Fruit fly (Drosophila melanogaster) whole organism, embryonic: ENCODE results near the gene Unc-115a.

Experiments
- Atf3 ChIP-seq: fragments of 200-800 bp; sonication (Bioruptor generic); optimal IDR thresholded peaks from 3 replicates; lab custom pipeline; 2016; ENCODE audit warnings: missing biosample characterization, missing genetic modification characterization
- CG10979 ChIP-seq: fragments of 200-800 bp; sonication (Bioruptor generic); optimal IDR thresholded peaks from 2 replicates; lab custom pipeline; 2018; ENCODE audit warnings: missing biosample characterization, mild to moderate bottlenecking, missing genetic modification characterization, moderate library complexity
- CG11456 ChIP-seq: fragments of 200-800 bp; sonication (Bioruptor generic); IDR thresholded peaks from 3 replicates; pipeline ENCODE4 v1.3.6; 2022; ENCODE audit warnings: missing biosample characterization, missing genetic modification characterization
- CG11696 ChIP-seq: fragments of 200-800 bp; sonication (Bioruptor generic); IDR thresholded peaks from 2 replicates; pipeline ENCODE4 v1.3.6; 2022; ENCODE audit warnings: missing biosample characterization, missing genetic modification characterization
- CG11723 ChIP-seq: fragments of 200-800 bp; sonication (Bioruptor generic); optimal IDR thresholded peaks from 2 replicates; lab custom pipeline; 2017; ENCODE audit warnings: missing biosample characterization, mild to moderate bottlenecking, missing genetic modification characterization
- CG13624 ChIP-seq: fragments of 200-800 bp; sonication (Bioruptor generic); optimal IDR thresholded peaks from 2 replicates; lab custom pipeline; 2016; ENCODE audit warnings: missing biosample characterization, missing genetic modification characterization
- CG17802 ChIP-seq: fragments of 200-800 bp; sonication (Bioruptor generic); optimal IDR thresholded peaks from 2 replicates; lab custom pipeline; 2018; ENCODE audit warnings: missing biosample characterization, mild to moderate bottlenecking, missing genetic modification characterization, moderate library complexity
- CG17912 ChIP-seq: fragments of 200-800 bp; sonication (Bioruptor generic); optimal IDR thresholded peaks from 2 replicates; lab custom pipeline; 2018; ENCODE audit warnings: missing biosample characterization, mild to moderate bottlenecking, missing genetic modification characterization
- CG3281 ChIP-seq: fragments of 200-800 bp; sonication (Bioruptor generic); optimal IDR thresholded peaks from 3 replicates; lab custom pipeline; 2017; ENCODE audit warnings: missing biosample characterization, mild to moderate bottlenecking, missing genetic modification characterization
- CG3407 ChIP-seq: fragments of 200-800 bp; sonication (Bioruptor generic); optimal IDR thresholded peaks from 2 replicates; lab custom pipeline; 2018; ENCODE audit warnings: missing biosample characterization, mild to moderate bottlenecking, missing genetic modification characterization
- CG6272 ChIP-seq: fragments of 200-800 bp; sonication (Bioruptor generic); IDR thresholded peaks from 2 replicates; pipeline ENCODE4 v1.3.6; 2022; ENCODE audit warnings: missing biosample characterization, missing genetic modification characterization
- CG7928 ChIP-seq: fragments of 200-800 bp; sonication (Bioruptor generic); optimal IDR thresholded peaks from 2 replicates; lab custom pipeline; 2017; ENCODE audit warnings: missing biosample characterization, mild to moderate bottlenecking, missing genetic modification characterization
- CG7963 ChIP-seq: fragments of 200-800 bp; sonication (Bioruptor generic); IDR thresholded peaks from 3 replicates; pipeline ENCODE4 v1.3.6; 2022; ENCODE audit warnings: missing biosample characterization, missing genetic modification characterization; ENCODE audit not compliant: partially characterized antibody
- CG8089 ChIP-seq: fragments of 200-800 bp; sonication (Bioruptor generic); optimal IDR thresholded peaks from 3 replicates; lab custom pipeline; 2016; ENCODE audit warnings: missing biosample characterization, missing genetic modification characterization
- CG9876 ChIP-seq: fragments of 200-800 bp; sonication (Bioruptor generic); optimal IDR thresholded peaks from 2 replicates; lab custom pipeline; 2016; ENCODE audit warnings: missing biosample characterization, missing genetic modification characterization
- CHES-1-like ChIP-seq: fragments of 200-800 bp; sonication (Bioruptor generic); optimal IDR thresholded peaks from 2 replicates; lab custom pipeline; 2016; ENCODE audit warnings: missing biosample characterization, missing genetic modification characterization
- CrebB ChIP-seq: fragments of 200-800 bp; sonication (Bioruptor generic); optimal IDR thresholded peaks from 3 replicates; lab custom pipeline; 2018; ENCODE audit warnings: missing biosample characterization, mild to moderate bottlenecking, missing genetic modification characterization
- Dad ChIP-seq: fragments of 200-800 bp; sonication (Bioruptor generic); optimal IDR thresholded peaks from 3 replicates; lab custom pipeline; 2016; ENCODE audit warnings: missing biosample characterization, missing genetic modification characterization
- Dip2 ChIP-seq: fragments of 200-800 bp; sonication (Bioruptor generic); IDR thresholded peaks from 2 replicates; pipeline ENCODE4 v1.3.6; 2022; ENCODE audit warnings: missing biosample characterization, missing genetic modification characterization
- Dip3 ChIP-seq: fragments of 200-800 bp; sonication (Bioruptor generic); optimal IDR thresholded peaks from 3 replicates; lab custom pipeline; 2016; ENCODE audit warnings: missing biosample characterization, missing genetic modification characterization
- Fer1 ChIP-seq: fragments of 200-800 bp; sonication (Bioruptor generic); optimal IDR thresholded peaks from 2 replicates; lab custom pipeline; 2017; ENCODE audit warnings: missing biosample characterization, mild to moderate bottlenecking, missing genetic modification characterization
- Fer3 ChIP-seq: fragments of 200-800 bp; sonication (Bioruptor generic); optimal IDR thresholded peaks from 2 replicates; lab custom pipeline; 2018; ENCODE audit warnings: missing biosample characterization, mild to moderate bottlenecking, missing genetic modification characterization, moderate library complexity
- H15 ChIP-seq: fragments of 200-800 bp; sonication (Bioruptor generic); IDR thresholded peaks from 3 replicates; pipeline ENCODE4 v1.3.6; 2022; ENCODE audit warnings: missing biosample characterization, missing genetic modification characterization
- MESR4 ChIP-seq: fragments of 200-800 bp; sonication (Bioruptor generic); optimal IDR thresholded peaks from 2 replicates; lab custom pipeline; 2018; ENCODE audit warnings: missing biosample characterization, mild to moderate bottlenecking, missing genetic modification characterization, moderate library complexity
- Max ChIP-seq: fragments of 200-800 bp; sonication (Bioruptor generic); optimal IDR thresholded peaks from 2 replicates; lab custom pipeline; 2016; ENCODE audit warnings: missing biosample characterization, mild to moderate bottlenecking, missing genetic modification characterization
- Pdp1 ChIP-seq, 2 experiments: fragments of 200-800 bp; sonication (Bioruptor generic); optimal IDR thresholded peaks; 3 replicates each; lab custom pipeline; 2016; ENCODE audit warnings: missing biosample characterization in 2 of 2, missing genetic modification characterization in 2 of 2, mild to moderate bottlenecking in 1 of 2, moderate library complexity in 1 of 2
- Poxn ChIP-seq: fragments of 200-800 bp; sonication (Bioruptor generic); IDR thresholded peaks from 2 replicates; pipeline ENCODE4 v1.3.6; 2022; ENCODE audit warnings: missing biosample characterization, missing genetic modification characterization
- Side ChIP-seq: fragments of 200-800 bp; sonication (Bioruptor generic); optimal IDR thresholded peaks from 2 replicates; lab custom pipeline; 2016; ENCODE audit warnings: missing biosample characterization, missing genetic modification characterization
- Spps ChIP-seq: fragments of 200-800 bp; sonication (Bioruptor generic); optimal IDR thresholded peaks from 2 replicates; lab custom pipeline; 2018; ENCODE audit warnings: missing biosample characterization, mild to moderate bottlenecking, missing genetic modification characterization
- Trl ChIP-seq, 3 experiments: fragments of >200 bp in 2 of 3; fragments of 200-800 bp in 1 of 3; sonication (Bioruptor generic) in 1 of 3; optimal IDR thresholded peaks; 2 replicates in 1 of 3; 3 replicates in 2 of 3; lab custom pipeline; 2016 to 2017; ENCODE audit warnings: missing biosample characterization in 1 of 3, missing genetic modification characterization in 1 of 3
- Xbp1 ChIP-seq: fragments of 200-800 bp; sonication (Bioruptor generic); optimal IDR thresholded peaks from 3 replicates; lab custom pipeline; 2016; ENCODE audit warnings: missing biosample characterization, mild to moderate bottlenecking, missing genetic modification characterization
- YL-1 ChIP-seq: fragments of 200-800 bp; sonication (Bioruptor generic); optimal IDR thresholded peaks from 3 replicates; lab custom pipeline; 2017; ENCODE audit warnings: missing biosample characterization, mild to moderate bottlenecking, missing genetic modification characterization
- ash1 ChIP-seq: fragments of 200-800 bp; sonication (Bioruptor generic); optimal IDR thresholded peaks from 2 replicates; lab custom pipeline; 2018; ENCODE audit warnings: missing biosample characterization, mild to moderate bottlenecking, missing genetic modification characterization
- br ChIP-seq: fragments of >200 bp; optimal IDR thresholded peaks from 2 replicates; lab custom pipeline; 2017
- btn ChIP-seq: fragments of 200-800 bp; sonication (Bioruptor generic); optimal IDR thresholded peaks from 2 replicates; lab custom pipeline; 2016; ENCODE audit warnings: missing biosample characterization, missing genetic modification characterization
- dmrt11E ChIP-seq: fragments of 200-800 bp; sonication (Bioruptor generic); optimal IDR thresholded peaks from 3 replicates; lab custom pipeline; 2018; ENCODE audit warnings: missing biosample characterization, mild to moderate bottlenecking, missing genetic modification characterization, moderate library complexity
- exex ChIP-seq: fragments of 200-800 bp; sonication (Bioruptor generic); optimal IDR thresholded peaks from 4 replicates; lab custom pipeline; 2018; ENCODE audit warnings: missing biosample characterization, mild to moderate bottlenecking, missing genetic modification characterization, moderate library complexity
- fd102C ChIP-seq: fragments of 200-800 bp; sonication (Bioruptor generic); optimal IDR thresholded peaks from 2 replicates; lab custom pipeline; 2018; ENCODE audit warnings: missing biosample characterization, mild to moderate bottlenecking, missing genetic modification characterization, moderate library complexity
- gcm ChIP-seq: fragments of 200-800 bp; sonication (Bioruptor generic); optimal IDR thresholded peaks from 2 replicates; lab custom pipeline; 2019; ENCODE audit warnings: missing biosample characterization, mild to moderate bottlenecking, missing genetic modification characterization, moderate library complexity
- grau ChIP-seq: fragments of 200-800 bp; optimal IDR thresholded peaks from 3 replicates; lab custom pipeline; 2019; ENCODE audit warnings: missing biosample characterization, mild to moderate bottlenecking, missing genetic modification characterization, moderate library complexity
- insv ChIP-seq, 2 experiments: fragments of 200-800 bp; sonication (Bioruptor generic); optimal IDR thresholded peaks; 3 replicates each; lab custom pipeline; 2016 to 2018; ENCODE audit warnings: missing biosample characterization in 2 of 2, missing genetic modification characterization in 2 of 2
- kni ChIP-seq: fragments of 200-800 bp; sonication (Bioruptor generic); optimal IDR thresholded peaks from 3 replicates; lab custom pipeline; 2017; ENCODE audit warnings: mild to moderate bottlenecking, missing biosample characterization, missing genetic modification reagents, missing genetic modification characterization
- maf-S ChIP-seq: fragments of 200-800 bp; sonication (Bioruptor generic); optimal IDR thresholded peaks from 2 replicates; lab custom pipeline; 2016; ENCODE audit warnings: missing biosample characterization, missing genetic modification characterization
- org-1 ChIP-seq: fragments of 200-800 bp; sonication (Bioruptor generic); optimal IDR thresholded peaks from 2 replicates; lab custom pipeline; 2017; ENCODE audit warnings: missing biosample characterization, missing genetic modification characterization
- pnt ChIP-seq: fragments of 200-800 bp; sonication (Bioruptor generic); optimal IDR thresholded peaks from 3 replicates; lab custom pipeline; 2016; ENCODE audit warnings: missing biosample characterization, missing genetic modification characterization
- pzg ChIP-seq: fragments of 200-800 bp; sonication (Bioruptor generic); optimal IDR thresholded peaks from 3 replicates; lab custom pipeline; 2018; ENCODE audit warnings: missing biosample characterization, mild to moderate bottlenecking, missing genetic modification characterization, moderate library complexity
- rib ChIP-seq: fragments of 200-800 bp; sonication (Bioruptor generic); IDR thresholded peaks from 2 replicates; pipeline ENCODE4 v1.3.6; 2022; ENCODE audit warnings: missing biosample characterization, missing genetic modification characterization
- schlank ChIP-seq: fragments of 200-800 bp; sonication (Bioruptor generic); optimal IDR thresholded peaks from 2 replicates; lab custom pipeline; 2018; ENCODE audit warnings: missing biosample characterization, mild to moderate bottlenecking, missing genetic modification characterization
- so ChIP-seq: fragments of 200-800 bp; sonication (Bioruptor generic); IDR thresholded peaks from 3 replicates; pipeline ENCODE4 v1.3.6; 2022; ENCODE audit warnings: missing biosample characterization, missing genetic modification characterization
- tap ChIP-seq: fragments of 200-800 bp; optimal IDR thresholded peaks from 3 replicates; lab custom pipeline; 2019; ENCODE audit warnings: missing biosample characterization, mild to moderate bottlenecking, missing genetic modification characterization, moderate library complexity
- tup ChIP-seq: fragments of 200-800 bp; sonication (Bioruptor generic); optimal IDR thresholded peaks from 2 replicates; lab custom pipeline; 2016; ENCODE audit warnings: missing biosample characterization, mild to moderate bottlenecking, missing genetic modification characterization, moderate library complexity

The Unc-115a gene

dm6 chr3R:9710886-9711285, 5.7 kb upstream of the Unc-115a start, which contains the start of the genes trbd and dmt (continued):
- TF ChIP-seq CG7963 (GFP tag; lab: Robert Waterston, UW) (no peak), grau (tag; lab: Kevin White, UChicago) (no peak), MESR4 (peak; percentile 94), CHES-1-like (peak; percentile 92), Pdp1 (GFP tag; optimal IDR thresholded peaks at IDR 0.05; lab: Kevin White, UChicago) (peak in 1 of 2 experiments; percentile 52), CG9876 (GFP tag; lab: Kevin White, UChicago) (peak; percentile 76), Spps (tag; lab: Kevin White, UChicago) (no peak), gcm (GFP tag; lab: Kevin White, UChicago) (no peak), CG11723 (GFP tag; lab: Kevin White, UChicago) (no peak), br (lab: Kevin White, UChicago) (no peak), Side (GFP tag; lab: Kevin White, UChicago) (peak; percentile 46), Dad (GFP tag; lab: Kevin White, UChicago) (peak; percentile 66), btn (GFP tag; lab: Kevin White, UChicago) (peak; percentile 19), YL-1 (GFP tag; lab: Kevin White, UChicago) (peak; percentile 93), pnt (peak; percentile 29), Dip3 (peak; percentile 85), Trl (optimal IDR thresholded peaks at IDR 0.05; lab: Kevin White, UChicago) (no peak), Trl (GFP tag; optimal IDR thresholded peaks at IDR 0.05; lab: Kevin White, UChicago) (peak; percentile 71), Max (GFP tag; lab: Kevin White, UChicago) (peak; percentile 28), schlank (tag; lab: Kevin White, UChicago) (peak; percentile 2), tap (no peak), ash1 (no peak), exex (no peak), CG11696 (GFP tag; lab: Robert Waterston, UW) (no peak), so (GFP tag; lab: Robert Waterston, UW) (no peak), CG17912 (GFP tag; lab: Kevin White, UChicago) (peak; percentile 56), Atf3 (GFP tag; lab: Kevin White, UChicago) (peak; percentile 50), tup (GFP tag; lab: Kevin White, UChicago) (peak; percentile 4), fd102C (GFP tag; lab: Kevin White, UChicago) (peak; percentile 55), H15 (GFP tag; lab: Robert Waterston, UW) (no peak), CG3407 (GFP tag; lab: Kevin White, UChicago) (no peak), dmrt11E (tag; lab: Kevin White, UChicago) (peak; percentile 33), Poxn (no peak), pzg (GFP tag; lab: Kevin White, UChicago) (peak; percentile 100), CG17802 (no peak), Dip2 (GFP tag; lab: Robert Waterston, UW) (no peak), CG6272 (GFP tag; lab: Robert Waterston, UW) (0 out of 2 replicates have a peak, but pooled peaks have one; percentile 38), CG13624 (peak; percentile 76), insv (GFP tag; optimal IDR thresholded peaks at IDR 0.05; lab: Kevin White, UChicago) (peak in 1 of 2 experiments; percentile 73), CrebB (tag; lab: Kevin White, UChicago) (peak; percentile 49), rib (no peak), maf-S (GFP tag; lab: Kevin White, UChicago) (peak; percentile 69), org-1 (no peak), Fer1 (GFP tag; lab: Kevin White, UChicago) (no peak), CG10979 (tag; lab: Kevin White, UChicago) (peak; percentile 34), Xbp1 (GFP tag; lab: Kevin White, UChicago) (peak; percentile 77), CG11456 (no peak), CG7928 (GFP tag; lab: Kevin White, UChicago) (peak; percentile 99), Fer3 (tag; lab: Kevin White, UChicago) (no peak), CG8089 (GFP tag; lab: Kevin White, UChicago) (peak; percentile 44), CG3281 (GFP tag; lab: Kevin White, UChicago) (no peak), kni (GFP tag; lab: Kevin White, UChicago) (no peak)
